Comparison of ENCODE assay signal across 4 worm cellular contexts in the genomic region with DNA sequence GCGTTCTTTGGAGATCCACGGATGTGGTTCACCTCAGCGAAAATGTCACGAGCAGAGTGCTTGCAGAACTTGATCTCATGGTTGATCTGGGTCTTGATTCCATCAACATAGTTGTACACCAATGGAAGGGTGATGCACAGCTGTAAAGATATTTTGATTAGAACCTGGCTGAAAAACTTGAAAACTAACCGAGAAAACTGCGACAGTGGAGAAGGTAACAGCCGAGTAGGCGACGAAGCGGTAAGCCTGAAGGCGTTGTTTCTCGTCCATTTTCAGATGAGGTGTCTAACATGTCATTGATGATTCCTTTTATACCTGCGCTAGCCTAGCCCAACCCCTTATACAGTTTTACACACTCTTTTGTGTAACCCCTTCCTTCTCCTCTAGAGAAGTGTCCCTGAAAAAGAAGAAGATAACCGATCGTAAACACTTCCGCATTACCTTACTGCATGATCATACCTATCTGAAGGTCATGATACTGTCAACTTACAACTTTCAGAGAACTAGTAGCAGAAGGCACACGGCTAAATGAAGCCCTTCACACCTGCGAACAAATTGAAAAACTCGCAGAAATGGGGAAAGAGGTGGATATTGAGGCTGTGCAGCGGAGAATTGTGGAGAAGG.
TF ChIP-seq lines count a peak whose summit lies in the region.

A gene (minus strand): TSS at position 313 of the 624 bp plus-strand sequence.

TF ChIP-seq in whole organism, L1 larva, 84 proteins besides CTCF, POLR2A, EP300 and RAD21:
- TF ChIP-seq nhr-19 (GFP tag; conservative IDR thresholded peaks at IDR 0.05; lab: Robert Waterston, UW) (0 out of 2 replicates have a peak, but pooled peaks have one; percentile 5), aha-1 (tag; optimal IDR thresholded peaks at IDR 0.05; lab: Kevin White, UChicago) (no peak), fkh-4 (tag; optimal IDR thresholded peaks at IDR 0.05; lab: Kevin White, UChicago; ENCODE audit: borderline replicate concordance) (no peak), fkh-8 (tag; optimal IDR thresholded peaks at IDR 0.05; lab: Kevin White, UChicago) (no peak), nhr-85 (tag; lab: Kevin White, UChicago) (peak; percentile 63), xbp-1 (tag; optimal IDR thresholded peaks at IDR 0.05; lab: Kevin White, UChicago) (no peak), unc-98 (GFP tag; IDR thresholded peaks at IDR 0.05; lab: Robert Waterston, UW) (no peak), lin-14 (GFP tag; optimal IDR thresholded peaks at IDR 0.05; lab: Kevin White, UChicago) (peak; percentile 51), snu-23 (GFP tag; optimal IDR thresholded peaks at IDR 0.05; lab: Kevin White, UChicago) (peak; percentile 26), dpl-1 (GFP tag; optimal IDR thresholded peaks at IDR 0.05; lab: Kevin White, UChicago) (no peak), nhr-47 (tag; optimal IDR thresholded peaks at IDR 0.05; lab: Kevin White, UChicago) (no peak), nhr-71 (tag; optimal IDR thresholded peaks at IDR 0.05; lab: Kevin White, UChicago) (no peak)

TF ChIP-seq in whole organism, L2 larva, 48 proteins besides CTCF, POLR2A, EP300 and RAD21:
- TF ChIP-seq ztf-11 (tag; optimal IDR thresholded peaks at IDR 0.05; lab: Kevin White, UChicago) = no peak
- TF ChIP-seq sma-3 (GFP tag; optimal IDR thresholded peaks at IDR 0.05; lab: Kevin White, UChicago) = no peak
- peak; percentile 0 for TF ChIP-seq fos-1 (tag; optimal IDR thresholded peaks at IDR 0.05; lab: Kevin White, UChicago)
- no peak for TF ChIP-seq unc-62 (GFP tag; optimal IDR thresholded peaks at IDR 0.05; lab: Kevin White, UChicago)
- no peak for TF ChIP-seq nhr-23 (tag; optimal IDR thresholded peaks at IDR 0.05; lab: Kevin White, UChicago)
- peak; percentile 39 for TF ChIP-seq nhr-25 (tag; optimal IDR thresholded peaks at IDR 0.05; lab: Kevin White, UChicago)
- no peak for TF ChIP-seq nhr-11 (tag; optimal IDR thresholded peaks at IDR 0.05; lab: Kevin White, UChicago)
- TF ChIP-seq C34F6.9 (tag; optimal IDR thresholded peaks at IDR 0.05; lab: Kevin White, UChicago) = no peak
- peak; percentile 27 for TF ChIP-seq crh-2 (tag; optimal IDR thresholded peaks at IDR 0.05; lab: Kevin White, UChicago)
- no peak for TF ChIP-seq skn-1 (tag; optimal IDR thresholded peaks at IDR 0.05; lab: Kevin White, UChicago)
- TF ChIP-seq ZK546.5 (tag; optimal IDR thresholded peaks at IDR 0.05; lab: Kevin White, UChicago) = no peak
- TF ChIP-seq ama-1 (optimal IDR thresholded peaks at IDR 0.05; lab: Kevin White, UChicago) = peak; percentile 45
- TF ChIP-seq snpc-4 (tag; optimal IDR thresholded peaks at IDR 0.05; lab: Kevin White, UChicago) = peak; percentile 6

TF ChIP-seq in whole organism, L3 larva, 47 proteins besides CTCF, POLR2A, EP300 and RAD21:
- TF ChIP-seq ceh-16 (tag; optimal IDR thresholded peaks at IDR 0.05; lab: Kevin White, UChicago) (no peak), fos-1 (tag; optimal IDR thresholded peaks at IDR 0.05; lab: Kevin White, UChicago) (no peak), ZK546.5 (tag; optimal IDR thresholded peaks at IDR 0.05; lab: Kevin White, UChicago) (no peak), ztf-4 (tag; optimal IDR thresholded peaks at IDR 0.05; lab: Kevin White, UChicago) (no peak), nhr-25 (tag; optimal IDR thresholded peaks at IDR 0.05; lab: Kevin White, UChicago) (peak; percentile 91), ama-1 (optimal IDR thresholded peaks at IDR 0.05; lab: Kevin White, UChicago) (peak; percentile 3), sea-2 (GFP tag; optimal IDR thresholded peaks at IDR 0.05; lab: Kevin White, UChicago) (no peak), nhr-23 (tag; optimal IDR thresholded peaks at IDR 0.05; lab: Kevin White, UChicago) (no peak), nhr-28 (tag; optimal IDR thresholded peaks at IDR 0.05; lab: Kevin White, UChicago) (no peak), lin-39 (tag; optimal IDR thresholded peaks at IDR 0.05; lab: Kevin White, UChicago) (no peak), R02D3.7 (tag; optimal IDR thresholded peaks at IDR 0.05; lab: Kevin White, UChicago) (no peak)
TF ChIP-seq in whole organism, L3 larva: peak in this region for 2.

TF ChIP-seq in whole organism, L4 larva, 104 proteins besides CTCF, POLR2A, EP300 and RAD21:
- TF ChIP-seq ceh-28 (tag; optimal IDR thresholded peaks at IDR 0.05; lab: Kevin White, UChicago) (no peak), unc-62 (GFP tag; optimal IDR thresholded peaks at IDR 0.05 in 1 of 2; lab: Kevin White, UChicago) (peak in 1 of 2 experiments; percentile 56), unc-62 (tag; optimal IDR thresholded peaks at IDR 0.05; lab: Kevin White, UChicago) (no peak), ama-1 (optimal IDR thresholded peaks at IDR 0.05; lab: Kevin White, UChicago) (peak; percentile 88), hlh-11 (tag; optimal IDR thresholded peaks at IDR 0.05; lab: Kevin White, UChicago) (peak; percentile 3), daf-8 (GFP tag; IDR thresholded peaks at IDR 0.05; lab: Robert Waterston, UW) (0 out of 2 replicates have a peak, but pooled peaks have one; percentile 25), ceh-44 (GFP tag; IDR thresholded peaks at IDR 0.05; lab: Robert Waterston, UW) (no peak), T26A8.4 (GFP tag; IDR thresholded peaks at IDR 0.05; lab: Robert Waterston, UW) (0 out of 2 replicates have a peak, but pooled peaks have one; percentile 11), lin-29 (GFP tag; IDR thresholded peaks at IDR 0.05; lab: Robert Waterston, UW) (no peak), lin-38 (GFP tag; IDR thresholded peaks at IDR 0.05; lab: Robert Waterston, UW) (0 out of 2 replicates have a peak, but pooled peaks have one; percentile 16), nhr-77 (tag; optimal IDR thresholded peaks at IDR 0.05; lab: Kevin White, UChicago) (no peak), aha-1 (tag; lab: Kevin White, UChicago) (peak; percentile 71)
